Worm (Caenorhabditis elegans): ENCODE measurements around the gene C17E7.4.

The C17E7.4 gene

DNA sequence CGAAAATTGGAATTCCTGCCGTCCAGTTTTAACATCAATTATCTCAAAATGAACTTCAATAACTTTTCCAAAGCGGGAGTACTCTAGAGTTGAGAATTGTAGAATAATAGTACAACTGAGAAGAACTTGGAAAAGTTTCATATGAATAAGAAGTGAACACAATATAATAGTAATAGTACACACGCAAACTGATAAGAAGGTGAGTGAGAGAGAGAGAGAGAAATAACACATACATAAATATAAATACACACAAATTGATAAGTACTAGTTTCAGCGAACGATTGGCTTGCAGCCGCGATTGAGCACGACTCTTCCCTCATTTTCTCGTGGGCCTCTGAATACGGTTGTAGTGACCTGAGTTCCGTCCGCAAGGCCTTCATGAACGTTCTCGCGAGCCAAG is 3.5 kb upstream of the C17E7.4 start, which contains the start of gene C17E7.13:
Gene C17E7.13, minus strand, starts transcription at position 176 of the 400 bp plus-strand sequence.
- TF ChIP-seq fos-1 (tag; optimal IDR thresholded peaks at IDR 0.05) (peak; percentile 59), lsy-2 (tag; optimal IDR thresholded peaks at IDR 0.05) (no peak)

DNA sequence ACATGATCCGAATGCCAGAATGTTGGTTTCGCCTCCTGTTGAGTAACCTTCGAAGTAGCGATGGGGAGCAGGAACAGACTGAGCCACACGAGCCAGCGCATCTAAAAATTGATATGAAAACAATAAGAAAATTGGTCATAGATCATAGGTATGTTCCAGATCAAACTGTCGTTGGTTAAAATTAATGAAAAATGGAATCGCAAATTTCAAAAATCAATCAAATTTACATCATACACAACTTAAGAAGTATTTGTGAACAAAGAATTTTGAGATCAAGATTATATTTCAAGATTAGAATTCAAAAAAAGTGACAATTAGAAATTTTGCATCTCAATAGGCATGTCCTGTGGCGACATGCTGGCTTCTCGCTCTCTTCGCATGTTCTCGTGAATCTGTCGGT is 1.9 kb upstream of the C17E7.4 start, which contains the start of gene C17E7.9:
Gene C17E7.9, minus strand, starts transcription at position 101 of the 400 bp plus-strand sequence.
- TF ChIP-seq nhr-25 (tag; optimal IDR thresholded peaks at IDR 0.05) (no peak), unc-55 (GFP tag; optimal IDR thresholded peaks at IDR 0.05) (no peak), lin-13 (GFP tag; optimal IDR thresholded peaks at IDR 0.05) (no peak), elt-1 (tag; optimal IDR thresholded peaks at IDR 0.05) (no peak), nhr-77 (tag; optimal IDR thresholded peaks at IDR 0.05) (no peak), ceh-16 (tag; optimal IDR thresholded peaks at IDR 0.05) (no peak), ama-1 (optimal IDR thresholded peaks at IDR 0.05) (no peak), sma-9 (GFP tag; optimal IDR thresholded peaks at IDR 0.05) (no peak), sma-9 (tag; optimal IDR thresholded peaks at IDR 0.05) (no peak)

DNA sequence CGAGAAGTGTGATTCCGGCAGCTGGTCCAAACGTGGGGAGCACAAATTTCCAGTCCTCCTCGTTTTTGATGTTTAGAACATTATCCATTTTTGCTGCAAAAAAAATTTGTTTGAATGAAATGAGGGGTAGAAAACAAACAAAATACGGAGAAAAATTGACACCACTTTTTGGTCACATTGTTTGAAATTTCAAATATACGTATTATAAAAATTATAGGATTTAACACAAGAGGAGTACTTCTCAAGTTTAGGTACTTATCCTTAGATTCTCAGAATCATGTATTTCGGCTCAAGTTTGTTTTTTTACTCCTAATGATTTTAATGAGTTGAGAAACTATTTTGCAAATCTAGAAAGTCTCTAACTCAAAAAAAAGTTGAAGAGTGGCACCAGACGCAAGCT is 735 bp upstream of the C17E7.4 start, which contains the start of gene C17E7.12:
Gene C17E7.12, minus strand, starts transcription at position 101 of the 400 bp plus-strand sequence.
- no peak for TF ChIP-seq ama-1 (optimal IDR thresholded peaks at IDR 0.05)
- TF ChIP-seq aly-2 (tag; optimal IDR thresholded peaks at IDR 0.05): no peak
- no peak for TF ChIP-seq nhr-23 (tag; optimal IDR thresholded peaks at IDR 0.05)
- TF ChIP-seq gmeb-1 (tag; optimal IDR thresholded peaks at IDR 0.05): no peak
- no peak for TF ChIP-seq dmd-4 (tag; optimal IDR thresholded peaks at IDR 0.05)
- TF ChIP-seq peb-1 (tag; optimal IDR thresholded peaks at IDR 0.05): no peak

DNA sequence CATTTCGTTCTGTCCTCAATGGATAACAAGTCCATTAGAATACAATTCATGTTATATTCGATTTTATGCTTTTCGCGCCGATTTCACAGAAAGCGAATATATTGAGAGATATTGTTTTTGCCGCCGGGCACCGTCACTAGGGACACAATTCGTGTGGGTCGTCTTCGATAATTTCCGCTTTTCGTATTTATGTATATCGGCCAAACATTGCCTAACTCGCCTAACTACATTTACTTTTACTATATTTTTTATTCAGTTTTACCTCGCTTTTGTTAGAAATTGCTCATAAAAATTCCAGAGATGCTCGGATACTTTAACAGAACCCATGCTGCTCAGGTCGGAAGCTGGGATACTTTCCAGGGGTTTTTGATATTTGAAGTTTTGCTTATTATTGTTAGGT is 2.0 kb downstream of the C17E7.4 start, which contains the start of gene sre-9:
Gene sre-9, plus strand, starts transcription at position 301 of the 400 bp plus-strand sequence.
- TF ChIP-seq nhr-6 (tag; optimal IDR thresholded peaks at IDR 0.05) (no peak), aly-2 (tag; optimal IDR thresholded peaks at IDR 0.05) (no peak), nhr-237 (tag; optimal IDR thresholded peaks at IDR 0.05) (no peak), zag-1 (tag; optimal IDR thresholded peaks at IDR 0.05) (no peak), ztf-4 (tag; optimal IDR thresholded peaks at IDR 0.05) (no peak), nhr-11 (tag; optimal IDR thresholded peaks at IDR 0.05) (no peak), lin-13 (GFP tag; optimal IDR thresholded peaks at IDR 0.05) (no peak), lin-39 (tag; optimal IDR thresholded peaks at IDR 0.05) (no peak)

DNA sequence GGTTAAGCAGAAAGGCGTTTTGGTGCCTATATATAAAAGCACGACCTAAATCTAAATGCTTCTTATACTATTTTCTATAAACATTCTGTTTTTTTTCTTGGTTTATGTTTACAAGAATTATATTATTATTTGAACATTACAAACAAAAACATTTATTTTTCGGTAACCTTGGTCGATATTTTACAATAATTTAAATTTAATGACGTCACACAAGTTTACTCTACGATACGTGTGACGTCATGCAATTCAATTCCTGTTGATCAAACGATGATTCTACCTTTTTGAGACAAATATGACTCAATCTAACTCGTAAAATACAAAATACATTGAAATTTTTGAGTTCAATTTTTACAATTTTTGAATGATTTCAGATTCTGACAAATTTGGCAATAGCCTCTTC is 3.4 kb downstream of the C17E7.4 start:
- TF ChIP-seq ceh-82 (tag; optimal IDR thresholded peaks at IDR 0.05): no peak
- TF ChIP-seq sma-9 (GFP tag; optimal IDR thresholded peaks at IDR 0.05): no peak
- TF ChIP-seq sma-9 (tag; optimal IDR thresholded peaks at IDR 0.05): no peak
- no peak for TF ChIP-seq zag-1 (tag; optimal IDR thresholded peaks at IDR 0.05)
- TF ChIP-seq ztf-11 (tag; optimal IDR thresholded peaks at IDR 0.05): no peak
- TF ChIP-seq alr-1 (tag; optimal IDR thresholded peaks at IDR 0.05): no peak
- no peak for TF ChIP-seq nhr-237 (tag; optimal IDR thresholded peaks at IDR 0.05)
- no peak for TF ChIP-seq nhr-23 (tag; optimal IDR thresholded peaks at IDR 0.05)
- TF ChIP-seq nhr-11 (tag; optimal IDR thresholded peaks at IDR 0.05): no peak

DNA sequence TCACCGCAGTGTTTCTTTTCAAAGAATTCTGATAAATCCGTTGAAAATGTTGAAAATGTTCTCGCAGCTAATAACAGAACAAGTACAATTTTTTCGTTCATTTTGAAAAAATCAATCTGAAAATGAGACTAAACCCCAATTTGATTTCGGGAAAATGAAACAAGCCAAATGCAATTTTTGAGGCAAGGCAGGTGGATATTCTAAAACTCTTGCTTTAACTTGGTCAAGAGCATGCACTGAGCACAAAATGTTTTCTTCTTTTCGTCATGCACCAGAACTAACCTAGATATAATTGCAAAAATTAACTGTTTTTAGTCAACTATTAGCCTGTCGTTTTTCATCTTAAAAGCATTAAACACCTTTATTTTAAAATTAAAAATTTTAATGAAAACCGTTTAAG is 7.4 kb downstream of the C17E7.4 start, which contains the start of gene irld-22:
Gene irld-22, minus strand, starts transcription at position 101 of the 400 bp plus-strand sequence.
- TF ChIP-seq ZK546.5 (tag; optimal IDR thresholded peaks at IDR 0.05): no peak

DNA sequence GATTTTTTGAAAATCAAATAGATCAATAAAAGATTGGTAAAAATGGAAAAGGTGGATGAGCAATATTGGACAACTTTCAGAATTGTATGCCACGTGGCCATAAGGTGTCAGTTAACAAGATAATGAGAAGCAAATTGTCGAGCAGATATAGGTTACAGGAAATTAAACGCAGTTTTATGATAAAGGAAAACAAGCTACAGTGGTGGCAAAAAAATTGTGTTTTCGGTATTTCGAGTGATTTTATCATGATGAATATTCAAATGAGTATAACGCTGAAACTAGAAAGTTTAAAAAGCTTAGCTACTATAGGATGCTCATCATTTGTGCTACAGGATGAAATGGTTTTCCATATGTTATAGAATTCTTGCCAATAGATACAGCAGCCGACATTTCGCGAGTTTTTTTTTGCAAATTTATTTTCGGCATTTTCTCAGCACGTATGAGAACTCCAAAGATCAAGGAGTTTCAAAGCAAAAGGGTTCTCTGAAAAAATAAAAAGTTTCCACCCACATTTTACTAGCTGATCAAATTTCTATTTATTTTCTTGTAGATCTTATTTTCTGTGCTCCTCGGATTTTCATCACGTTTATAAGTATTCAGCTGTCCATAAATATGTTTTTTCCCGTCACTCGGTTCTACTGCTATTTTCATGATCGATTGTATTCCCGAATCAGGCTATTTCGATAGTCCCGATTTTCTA is 10.0 kb downstream of the C17E7.4 start, which contains the start of the genes str-229 and srh-190:
Gene str-229, minus strand, starts transcription at position 101 of the 700 bp plus-strand sequence.
Gene srh-190, plus strand, starts transcription at position 650 of the 700 bp plus-strand sequence.
- TF ChIP-seq peb-1 (tag; optimal IDR thresholded peaks at IDR 0.05) (no peak), nhr-6 (tag; optimal IDR thresholded peaks at IDR 0.05) (no peak), zag-1 (tag; optimal IDR thresholded peaks at IDR 0.05) (no peak), ztf-11 (tag; optimal IDR thresholded peaks at IDR 0.05) (no peak), unc-55 (GFP tag; optimal IDR thresholded peaks at IDR 0.05) (no peak), alr-1 (tag; optimal IDR thresholded peaks at IDR 0.05) (no peak), nhr-129 (tag; optimal IDR thresholded peaks at IDR 0.05) (no peak), ama-1 (optimal IDR thresholded peaks at IDR 0.05) (no peak), ztf-1 (GFP tag; conservative IDR thresholded peaks at IDR 0.05) (no peak), fos-1 (tag; optimal IDR thresholded peaks at IDR 0.05) (no peak), mab-5 (tag; optimal IDR thresholded peaks at IDR 0.05) (no peak), R02D3.7 (tag; optimal IDR thresholded peaks at IDR 0.05) (no peak), aly-2 (tag; optimal IDR thresholded peaks at IDR 0.05) (no peak), sma-9 (GFP tag; optimal IDR thresholded peaks at IDR 0.05) (no peak), sma-9 (tag; optimal IDR thresholded peaks at IDR 0.05) (no peak), unc-62 (GFP tag; optimal IDR thresholded peaks at IDR 0.05) (no peak), elt-3 (tag; optimal IDR thresholded peaks at IDR 0.05) (no peak), ZK546.5 (tag; optimal IDR thresholded peaks at IDR 0.05) (no peak)

All from whole organism, L2 larva.